Fruit fly (Drosophila melanogaster): ENCODE results near the gene Vha100-4.

Vha100-4 gene

dm6 chr3R:18402549-18403429 lies 13.2 kb upstream of the Vha100-4 start, which contains the start of the genes Wdr37 and koko (continued):
- no peak for TF ChIP-seq Trl (optimal IDR thresholded peaks at IDR 0.05)
- TF ChIP-seq Trl (GFP tag; optimal IDR thresholded peaks at IDR 0.05) = peak; percentile 82
- TF ChIP-seq Doc2 (GFP tag; IDR thresholded peaks at IDR 0.05) = peak; percentile 81
- TF ChIP-seq CG17328 (GFP tag; IDR thresholded peaks at IDR 0.05) = peak; percentile 97
- peak; percentile 78 for TF ChIP-seq sens-2 (GFP tag; IDR thresholded peaks at IDR 0.05)
- TF ChIP-seq CG17186 (GFP tag; optimal IDR thresholded peaks at IDR 0.05) = peak; percentile 78
- peak; percentile 98 for TF ChIP-seq CG13424 (tag; optimal IDR thresholded peaks at IDR 0.05)
- TF ChIP-seq CG8388 (GFP tag; optimal IDR thresholded peaks at IDR 0.05) = peak; percentile 97
- TF ChIP-seq nmo (GFP tag; optimal IDR thresholded peaks at IDR 0.05) = peak; percentile 99
- TF ChIP-seq CG10209 (GFP tag; optimal IDR thresholded peaks at IDR 0.05) = peak; percentile 96
- peak; percentile 97 for TF ChIP-seq Chrac-16 (GFP tag; optimal IDR thresholded peaks at IDR 0.05)
- peak; percentile 89 for TF ChIP-seq sd (tag; optimal IDR thresholded peaks at IDR 0.05)
- peak; percentile 85 for TF ChIP-seq Lhr (GFP tag; optimal IDR thresholded peaks at IDR 0.05)
- TF ChIP-seq D (optimal IDR thresholded peaks at IDR 0.05) = no peak
- TF ChIP-seq D (GFP tag; optimal IDR thresholded peaks at IDR 0.05) = peak; percentile 94
- TF ChIP-seq CTCF (GFP tag; optimal IDR thresholded peaks at IDR 0.05) = peak; percentile 44
- peak; percentile 79 for TF ChIP-seq CG12219 (GFP tag; optimal IDR thresholded peaks at IDR 0.05)
- peak; percentile 97 for TF ChIP-seq wor (GFP tag; IDR thresholded peaks at IDR 0.05)
- TF ChIP-seq GATAe (GFP tag; conservative IDR thresholded peaks at IDR 0.05) = peak; percentile 94
- TF ChIP-seq Fer3 (tag; optimal IDR thresholded peaks at IDR 0.05) = peak; percentile 98
- peak; percentile 89 for TF ChIP-seq lab (GFP tag; optimal IDR thresholded peaks at IDR 0.05)
- TF ChIP-seq CG6272 (GFP tag; IDR thresholded peaks at IDR 0.05) = peak; percentile 97
- peak; percentile 94 for TF ChIP-seq C15 (GFP tag; IDR thresholded peaks at IDR 0.05)
- peak; percentile 94 for TF ChIP-seq wdn (GFP tag; IDR thresholded peaks at IDR 0.05)
- peak; percentile 50; the same call in 1 of the 3 replicates for TF ChIP-seq Opbp (GFP tag; IDR thresholded peaks at IDR 0.05; ENCODE audit: partially characterized antibody)
- peak; percentile 70 for TF ChIP-seq Dip3 (GFP tag; optimal IDR thresholded peaks at IDR 0.05)
- peak; percentile 99 for TF ChIP-seq CG14667 (GFP tag; IDR thresholded peaks at IDR 0.05)
- TF ChIP-seq CG17361 (GFP tag; IDR thresholded peaks at IDR 0.05) = peak; percentile 100
- TF ChIP-seq CG15479 (GFP tag; optimal IDR thresholded peaks at IDR 0.05) = peak; percentile 63
- peak; percentile 98 for TF ChIP-seq Sox102F (GFP tag; optimal IDR thresholded peaks at IDR 0.05)
- TF ChIP-seq fd3F (GFP tag; optimal IDR thresholded peaks at IDR 0.05) = peak; percentile 95
- TF ChIP-seq CG3995 (GFP tag; optimal IDR thresholded peaks at IDR 0.05) = peak; percentile 52
- TF ChIP-seq CG18619 (GFP tag; optimal IDR thresholded peaks at IDR 0.05) = peak; percentile 94
- TF ChIP-seq en (GFP tag; optimal IDR thresholded peaks at IDR 0.05) = peak; percentile 40
- peak; percentile 65 for TF ChIP-seq ac (GFP tag; optimal IDR thresholded peaks at IDR 0.05)
- TF ChIP-seq Oli (tag; optimal IDR thresholded peaks at IDR 0.05) = peak; percentile 97
- TF ChIP-seq Meics (GFP tag; optimal IDR thresholded peaks at IDR 0.05) = peak; percentile 95
- peak; percentile 97 for TF ChIP-seq CG11504 (tag; optimal IDR thresholded peaks at IDR 0.05)
- TF ChIP-seq sqz (GFP tag; optimal IDR thresholded peaks at IDR 0.05) = peak; percentile 93
- peak; percentile 99 for TF ChIP-seq Dbx (GFP tag; IDR thresholded peaks at IDR 0.05)
- TF ChIP-seq dimm (GFP tag; IDR thresholded peaks at IDR 0.05) = peak; percentile 95
- TF ChIP-seq bsh (GFP tag; optimal IDR thresholded peaks at IDR 0.05) = peak; percentile 37 to 98
- TF ChIP-seq Fer1 (GFP tag; optimal IDR thresholded peaks at IDR 0.05) = peak; percentile 95
- TF ChIP-seq ken (GFP tag; IDR thresholded peaks at IDR 0.05) = peak; percentile 88
- peak; percentile 28 for TF ChIP-seq ERR (GFP tag; optimal IDR thresholded peaks at IDR 0.05)
- peak; percentile 98 for TF ChIP-seq lmd (GFP tag; IDR thresholded peaks at IDR 0.05)
- TF ChIP-seq Blimp-1 (GFP tag; optimal IDR thresholded peaks at IDR 0.05) = peak; percentile 94
- TF ChIP-seq CG16779 (GFP tag; IDR thresholded peaks at IDR 0.05) = no peak
- TF ChIP-seq al (GFP tag; IDR thresholded peaks at IDR 0.05) = peak; percentile 98
- peak; percentile 95 for TF ChIP-seq Nf-YA (GFP tag; IDR thresholded peaks at IDR 0.05)

All from whole organism, embryonic.